Fruit fly (Drosophila melanogaster) whole organism, embryonic: ENCODE measurements around the gene ph-d.

ENCODE experiments used
- Adf1 ChIP-seq: fragments of 200-800 bp; sonication (Bioruptor generic); IDR thresholded peaks from 2 replicates; pipeline ENCODE4 v1.3.6; 2022; ENCODE audit warnings: missing biosample characterization, missing genetic modification characterization
- Atf6 ChIP-seq: fragments of 200-800 bp; sonication (Bioruptor generic); IDR thresholded peaks from 2 replicates; pipeline ENCODE4 v1.3.6; 2022; ENCODE audit warnings: missing biosample characterization, missing genetic modification characterization
- CG1024 ChIP-seq: fragments of 200-800 bp; sonication (Bioruptor generic); IDR thresholded peaks from 2 replicates; pipeline ENCODE4 v1.3.6; 2022; ENCODE audit warnings: missing biosample characterization, missing genetic modification characterization
- CG11247 ChIP-seq: fragments of 200-800 bp; sonication (Bioruptor generic); IDR thresholded peaks from 2 replicates; pipeline ENCODE4 v1.3.6; 2022; ENCODE audit warnings: missing biosample characterization, missing genetic modification characterization
- CG13296 ChIP-seq: fragments of 200-800 bp; sonication (Bioruptor generic); optimal IDR thresholded peaks from 3 replicates; lab custom pipeline; 2018; ENCODE audit warnings: missing biosample characterization, mild to moderate bottlenecking, missing genetic modification characterization
- CG14710 ChIP-seq: fragments of 200-800 bp; sonication (Bioruptor generic); optimal IDR thresholded peaks from 3 replicates; lab custom pipeline; 2019; ENCODE audit warnings: missing biosample characterization, mild to moderate bottlenecking, missing genetic modification characterization, moderate library complexity
- CG1603 ChIP-seq: fragments of 200-800 bp; sonication (Bioruptor generic); optimal IDR thresholded peaks from 2 replicates; lab custom pipeline; 2019; ENCODE audit warnings: missing biosample characterization, mild to moderate bottlenecking, missing genetic modification characterization, moderate library complexity
- CG16779 ChIP-seq: fragments of 200-800 bp; sonication (Bioruptor generic); IDR thresholded peaks from 2 replicates; pipeline ENCODE4 v1.3.6; 2022; ENCODE audit warnings: missing biosample characterization, missing genetic modification characterization
- CG2889 ChIP-seq: fragments of 200-800 bp; sonication (Bioruptor generic); IDR thresholded peaks from 3 replicates; pipeline ENCODE4 v1.3.6; 2022; ENCODE audit warnings: missing biosample characterization, missing genetic modification characterization
- CG30403 ChIP-seq: fragments of 200-800 bp; sonication (Bioruptor generic); optimal IDR thresholded peaks from 3 replicates; lab custom pipeline; 2016; ENCODE audit warnings: missing biosample characterization, missing genetic modification characterization
- CG7839 ChIP-seq: fragments of 200-800 bp; sonication (Bioruptor generic); optimal IDR thresholded peaks from 3 replicates; lab custom pipeline; 2018; ENCODE audit warnings: missing biosample characterization, mild to moderate bottlenecking, missing genetic modification characterization, moderate library complexity
- CG9437 ChIP-seq: fragments of 200-800 bp; sonication (Bioruptor generic); optimal IDR thresholded peaks from 2 replicates; lab custom pipeline; 2018; ENCODE audit warnings: missing biosample characterization, mild to moderate bottlenecking, missing genetic modification characterization
- CrebB ChIP-seq: fragments of 200-800 bp; sonication (Bioruptor generic); optimal IDR thresholded peaks from 3 replicates; lab custom pipeline; 2018; ENCODE audit warnings: missing biosample characterization, mild to moderate bottlenecking, missing genetic modification characterization
- D19A ChIP-seq: fragments of 200-800 bp; optimal IDR thresholded peaks from 3 replicates; lab custom pipeline; 2019; ENCODE audit warnings: missing biosample characterization, mild to moderate bottlenecking, missing genetic modification characterization, moderate library complexity
- Dbx ChIP-seq: fragments of 200-800 bp; sonication (Bioruptor generic); IDR thresholded peaks from 3 replicates; pipeline ENCODE4 v1.3.6; 2022; ENCODE audit warnings: missing biosample characterization, missing genetic modification characterization
- Deaf1 ChIP-seq: fragments of 200-800 bp; optimal IDR thresholded peaks from 3 replicates; lab custom pipeline; 2019; ENCODE audit warnings: missing biosample characterization, mild to moderate bottlenecking, missing genetic modification characterization, moderate library complexity
- Dek ChIP-seq: fragments of 200-800 bp; sonication (Bioruptor generic); optimal IDR thresholded peaks from 3 replicates; lab custom pipeline; 2019; ENCODE audit warnings: missing biosample characterization, mild to moderate bottlenecking, missing genetic modification characterization, moderate library complexity
- Fer3 ChIP-seq: fragments of 200-800 bp; sonication (Bioruptor generic); optimal IDR thresholded peaks from 2 replicates; lab custom pipeline; 2018; ENCODE audit warnings: missing biosample characterization, mild to moderate bottlenecking, missing genetic modification characterization, moderate library complexity
- Neu2 ChIP-seq: fragments of 200-800 bp; sonication (Bioruptor generic); optimal IDR thresholded peaks from 3 replicates; lab custom pipeline; 2016; ENCODE audit warnings: missing biosample characterization, missing genetic modification characterization, borderline replicate concordance
- Rfx ChIP-seq: fragments of 200-800 bp; sonication (Bioruptor generic); IDR thresholded peaks from 2 replicates; pipeline ENCODE4 v1.3.6; 2022; ENCODE audit warnings: missing biosample characterization, missing genetic modification characterization
- Sox100B ChIP-seq: fragments of 200-800 bp; sonication (Bioruptor generic); optimal IDR thresholded peaks from 3 replicates; lab custom pipeline; 2018; ENCODE audit warnings: missing biosample characterization, mild to moderate bottlenecking, missing genetic modification characterization
- Sox102F ChIP-seq: fragments of 200-800 bp; sonication (Bioruptor generic); optimal IDR thresholded peaks from 2 replicates; lab custom pipeline; 2018; ENCODE audit warnings: missing biosample characterization, mild to moderate bottlenecking, missing genetic modification characterization, moderate library complexity
- Spps ChIP-seq: fragments of 200-800 bp; sonication (Bioruptor generic); optimal IDR thresholded peaks from 2 replicates; lab custom pipeline; 2018; ENCODE audit warnings: missing biosample characterization, mild to moderate bottlenecking, missing genetic modification characterization
- btn ChIP-seq: fragments of 200-800 bp; sonication (Bioruptor generic); optimal IDR thresholded peaks from 2 replicates; lab custom pipeline; 2016; ENCODE audit warnings: missing biosample characterization, missing genetic modification characterization
- cas ChIP-seq: fragments of 200-800 bp; sonication (Bioruptor generic); IDR thresholded peaks from 2 replicates; pipeline ENCODE4 v1.3.6; 2022; ENCODE audit warnings: missing biosample characterization, missing genetic modification characterization
- crc ChIP-seq: fragments of 200-800 bp; sonication (Bioruptor generic); optimal IDR thresholded peaks from 2 replicates; lab custom pipeline; 2016; ENCODE audit warnings: missing biosample characterization, missing genetic modification characterization
- crp ChIP-seq, 2 experiments: fragments of 200-800 bp; sonication (Bioruptor generic); optimal IDR thresholded peaks; 2 replicates in 1 of 2; 3 replicates in 1 of 2; lab custom pipeline; 2017; ENCODE audit warnings: missing biosample characterization in 2 of 2, missing genetic modification characterization in 2 of 2, mild to moderate bottlenecking in 1 of 2, moderate library complexity in 1 of 2
- cwo ChIP-seq: fragments of 200-800 bp; sonication (Bioruptor generic); optimal IDR thresholded peaks from 3 replicates; lab custom pipeline; 2017; ENCODE audit warnings: missing biosample characterization, missing genetic modification characterization, mild to moderate bottlenecking, moderate library complexity, missing genetic modification reagents
- dpn ChIP-seq, 2 experiments: fragments of 200-800 bp; sonication (Bioruptor generic); optimal IDR thresholded peaks; 3 replicates each; lab custom pipeline; 2016; ENCODE audit warnings: missing biosample characterization in 2 of 2, missing genetic modification characterization in 2 of 2
- eve ChIP-seq, 2 experiments: fragments of >200 bp; optimal IDR thresholded peaks; 2 replicates each; lab custom pipeline; 2017; ENCODE audit warnings: missing biosample characterization in 2 of 2, missing genetic modification characterization in 2 of 2
- gcm2 ChIP-seq: fragments of 200-800 bp; sonication (Bioruptor generic); optimal IDR thresholded peaks from 2 replicates; lab custom pipeline; 2016; ENCODE audit warnings: missing biosample characterization, missing genetic modification characterization
- h ChIP-seq: fragments of >200 bp; optimal IDR thresholded peaks from 2 replicates; lab custom pipeline; 2017
- ind ChIP-seq: fragments of 200-800 bp; sonication (Bioruptor generic); optimal IDR thresholded peaks from 3 replicates; lab custom pipeline; 2016; ENCODE audit warnings: missing biosample characterization, missing genetic modification characterization
- kah ChIP-seq: fragments of 200-800 bp; sonication (Bioruptor generic); optimal IDR thresholded peaks from 2 replicates; lab custom pipeline; 2018; ENCODE audit warnings: missing biosample characterization, mild to moderate bottlenecking, missing genetic modification characterization
- kni ChIP-seq: fragments of 200-800 bp; sonication (Bioruptor generic); optimal IDR thresholded peaks from 3 replicates; lab custom pipeline; 2017; ENCODE audit warnings: mild to moderate bottlenecking, missing biosample characterization, missing genetic modification reagents, missing genetic modification characterization
- mld ChIP-seq: fragments of 200-800 bp; sonication (Bioruptor generic); IDR thresholded peaks from 3 replicates; pipeline ENCODE4 v1.3.6; 2022; ENCODE audit warnings: missing biosample characterization, missing genetic modification characterization; ENCODE audit not compliant: partially characterized antibody
- nom ChIP-seq: fragments of 200-800 bp; sonication (Bioruptor generic); optimal IDR thresholded peaks from 2 replicates; lab custom pipeline; 2017; ENCODE audit warnings: missing biosample characterization, missing genetic modification characterization, mild to moderate bottlenecking, moderate library complexity, missing genetic modification reagents
- p53 ChIP-seq: fragments of 200-800 bp; sonication (Bioruptor generic); optimal IDR thresholded peaks from 2 replicates; lab custom pipeline; 2016; ENCODE audit warnings: missing biosample characterization, missing genetic modification characterization
- prd ChIP-seq, 3 experiments: fragments of >200 bp in 2 of 3; fragments of 200-800 bp in 1 of 3; sonication (Bioruptor generic) in 1 of 3; optimal IDR thresholded peaks in 2 of 3; IDR thresholded peaks in 1 of 3; 2 replicates in 2 of 3; 3 replicates in 1 of 3; pipeline versions ENCODE4 v1.3.6 to Lab custom; 2017 to 2022; ENCODE audit warnings: missing biosample characterization in 1 of 3, missing genetic modification characterization in 1 of 3
- sisA ChIP-seq: fragments of 200-800 bp; sonication (Bioruptor generic); IDR thresholded peaks from 2 replicates; pipeline ENCODE4 v1.3.6; 2022; ENCODE audit warnings: missing biosample characterization, missing genetic modification characterization
- sob ChIP-seq: fragments of 200-800 bp; sonication (Bioruptor generic); IDR thresholded peaks from 2 replicates; pipeline ENCODE4 v1.3.6; 2022; ENCODE audit warnings: missing biosample characterization, missing genetic modification characterization
- sqz ChIP-seq: fragments of 200-800 bp; sonication (Bioruptor generic); optimal IDR thresholded peaks from 3 replicates; lab custom pipeline; 2018; ENCODE audit warnings: missing biosample characterization, mild to moderate bottlenecking, missing genetic modification characterization
- tna ChIP-seq: fragments of 200-800 bp; sonication (Bioruptor generic); IDR thresholded peaks from 2 replicates; pipeline ENCODE4 v1.3.6; 2022; ENCODE audit warnings: missing biosample characterization, missing genetic modification characterization; ENCODE audit not compliant: partially characterized antibody
- trh ChIP-seq: fragments of 200-800 bp; sonication (Bioruptor generic); optimal IDR thresholded peaks from 2 replicates; lab custom pipeline; 2016; ENCODE audit warnings: missing biosample characterization, missing genetic modification characterization
- unc-4 ChIP-seq: fragments of 200-800 bp; sonication (Bioruptor generic); IDR thresholded peaks from 2 replicates; pipeline ENCODE4 v1.3.6; 2022; ENCODE audit warnings: missing biosample characterization, missing genetic modification characterization; ENCODE audit not compliant: partially characterized antibody
- z ChIP-seq: fragments of 200-800 bp; sonication (Bioruptor generic); IDR thresholded peaks from 3 replicates; pipeline ENCODE4 v1.3.6; 2022; ENCODE audit warnings: missing biosample characterization, missing genetic modification characterization
- zf30C ChIP-seq: fragments of 200-800 bp; sonication (Bioruptor generic); optimal IDR thresholded peaks from 3 replicates; lab custom pipeline; 2018; ENCODE audit warnings: missing biosample characterization, mild to moderate bottlenecking, missing genetic modification characterization

Gene ph-d

DNA sequence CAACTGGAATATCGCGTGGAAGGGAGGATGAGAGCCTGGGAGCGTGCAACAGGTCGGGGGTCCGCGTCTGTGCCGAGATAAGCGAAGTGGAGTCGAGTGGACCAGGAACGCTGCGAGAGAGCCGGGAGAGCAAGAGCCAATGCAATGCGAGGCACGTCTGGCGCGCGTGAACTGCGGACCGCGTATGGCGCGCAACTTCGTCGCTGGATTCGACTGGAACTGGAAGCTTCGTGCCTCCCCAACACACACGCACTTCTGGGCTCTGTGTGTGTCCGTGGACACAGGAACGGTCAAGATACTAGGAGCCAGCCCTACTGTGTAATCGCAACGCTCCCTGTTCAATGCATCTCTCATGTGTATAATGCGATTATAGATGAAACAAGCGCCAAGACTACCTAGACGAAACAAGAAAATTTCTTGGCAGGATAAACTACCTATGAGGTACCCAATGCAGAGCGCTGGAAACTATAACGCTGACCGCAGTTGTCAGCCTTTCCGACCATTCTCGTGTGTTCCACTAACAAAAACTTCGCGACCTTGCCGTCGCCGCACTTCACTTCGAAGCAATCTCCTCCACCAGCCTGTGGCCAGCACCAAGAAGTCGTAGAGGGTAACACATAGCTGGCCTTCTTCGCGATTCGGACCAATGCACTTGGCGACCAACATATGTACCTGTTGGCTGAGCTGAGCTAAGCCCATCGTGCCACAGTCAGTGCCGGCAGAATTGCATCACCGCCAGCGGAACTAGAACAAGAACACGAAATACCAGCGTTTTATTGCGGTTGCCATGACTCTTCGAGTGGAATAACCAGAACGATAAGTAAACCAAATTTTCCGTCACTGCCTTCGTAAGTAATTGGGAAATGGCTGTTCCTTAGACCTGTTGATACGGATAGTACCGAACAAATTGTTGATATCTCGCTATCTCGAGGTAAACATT, 50.9 kb downstream of the ph-d start, which contains the start of gene Rtca (continued):
- TF ChIP-seq p53 (GFP tag; lab: Kevin White, UChicago): peak; percentile 7
- TF ChIP-seq ind (GFP tag; lab: Kevin White, UChicago): peak; percentile 77
- TF ChIP-seq tna (GFP tag; lab: Robert Waterston, UW): no peak
- TF ChIP-seq zf30C (GFP tag; lab: Kevin White, UChicago): no peak
- TF ChIP-seq z (GFP tag; lab: Robert Waterston, UW): no peak
- TF ChIP-seq nom (GFP tag; lab: Kevin White, UChicago): peak; percentile 92
- TF ChIP-seq CG2889 (GFP tag; lab: Robert Waterston, UW): 0 out of 3 replicates have a peak, but pooled peaks have one; percentile 14
- peak; percentile 56 for TF ChIP-seq Sox102F (GFP tag; lab: Kevin White, UChicago)
- TF ChIP-seq CG30403 (GFP tag; lab: Kevin White, UChicago): peak; percentile 75
- no peak for TF ChIP-seq crp (GFP tag; optimal IDR thresholded peaks at IDR 0.05; lab: Kevin White, UChicago)
- no peak for TF ChIP-seq kni (GFP tag; lab: Kevin White, UChicago)
- no peak for TF ChIP-seq Sox100B
- peak; percentile 60; the same call in 1 of the 2 replicates for TF ChIP-seq Adf1 (GFP tag; lab: Robert Waterston, UW)
- no peak for TF ChIP-seq Spps
- TF ChIP-seq Neu2: no peak
- TF ChIP-seq kah (GFP tag; lab: Kevin White, UChicago): peak; percentile 22
- no peak for TF ChIP-seq btn (GFP tag; lab: Kevin White, UChicago)
- TF ChIP-seq mld: no peak
- peak; percentile 30 for TF ChIP-seq CG14710 (tag; lab: Kevin White, UChicago)
- TF ChIP-seq CG11247 (GFP tag; lab: Robert Waterston, UW): peak; percentile 62; the same call in 1 of the 2 replicates
- peak; percentile 60 for TF ChIP-seq Dek (tag; lab: Kevin White, UChicago)
- peak; percentile 73 for TF ChIP-seq Rfx (GFP tag; lab: Robert Waterston, UW)
- TF ChIP-seq unc-4 (GFP tag; lab: Robert Waterston, UW): no peak
- peak; percentile 68 for TF ChIP-seq CG1603 (tag; lab: Kevin White, UChicago)
- TF ChIP-seq D19A: peak; percentile 57
- peak; percentile 21 for TF ChIP-seq CG9437 (GFP tag; lab: Kevin White, UChicago)
- peak; percentile 60; the same call in 1 of the 3 replicates for TF ChIP-seq Dbx (GFP tag; lab: Robert Waterston, UW)
- TF ChIP-seq gcm2: peak; percentile 18
- peak; percentile 65 for TF ChIP-seq sisA (GFP tag; lab: Robert Waterston, UW)
- TF ChIP-seq Deaf1 (tag; lab: Kevin White, UChicago): peak; percentile 92
- peak; percentile 70 for TF ChIP-seq CG13296 (GFP tag; lab: Kevin White, UChicago)
- TF ChIP-seq sqz: no peak
- TF ChIP-seq prd (optimal IDR thresholded peaks at IDR 0.05; lab: Kevin White, UChicago): no peak
- TF ChIP-seq prd (GFP tag; IDR thresholded peaks at IDR 0.05; lab: Robert Waterston, UW): peak; percentile 74
- no peak for TF ChIP-seq h (lab: Kevin White, UChicago)
- TF ChIP-seq CG7839 (tag; lab: Kevin White, UChicago): peak; percentile 80
- TF ChIP-seq Fer3 (tag; lab: Kevin White, UChicago): peak; percentile 62
- peak; percentile 6 for TF ChIP-seq trh (GFP tag; lab: Kevin White, UChicago)
- peak; percentile 64; the same call in 1 of the 2 replicates for TF ChIP-seq sob
- TF ChIP-seq CG1024 (GFP tag; lab: Robert Waterston, UW): no peak
- TF ChIP-seq cwo (GFP tag; lab: Kevin White, UChicago): peak; percentile 73
- TF ChIP-seq eve (GFP tag; optimal IDR thresholded peaks at IDR 0.05; lab: Kevin White, UChicago): no peak
- TF ChIP-seq Atf6 (GFP tag; lab: Robert Waterston, UW): peak; percentile 68
- TF ChIP-seq CG16779 (GFP tag; lab: Robert Waterston, UW): no peak
- peak; percentile 66 to 74 for TF ChIP-seq dpn (GFP tag; optimal IDR thresholded peaks at IDR 0.05; lab: Kevin White, UChicago)
- no peak for TF ChIP-seq CrebB
- TF ChIP-seq cas (GFP tag; lab: Robert Waterston, UW): no peak
- TF ChIP-seq crc (GFP tag; lab: Kevin White, UChicago): peak; percentile 47
